Worm (Caenorhabditis elegans): ENCODE measurements around the gene srh-166.

DNA sequence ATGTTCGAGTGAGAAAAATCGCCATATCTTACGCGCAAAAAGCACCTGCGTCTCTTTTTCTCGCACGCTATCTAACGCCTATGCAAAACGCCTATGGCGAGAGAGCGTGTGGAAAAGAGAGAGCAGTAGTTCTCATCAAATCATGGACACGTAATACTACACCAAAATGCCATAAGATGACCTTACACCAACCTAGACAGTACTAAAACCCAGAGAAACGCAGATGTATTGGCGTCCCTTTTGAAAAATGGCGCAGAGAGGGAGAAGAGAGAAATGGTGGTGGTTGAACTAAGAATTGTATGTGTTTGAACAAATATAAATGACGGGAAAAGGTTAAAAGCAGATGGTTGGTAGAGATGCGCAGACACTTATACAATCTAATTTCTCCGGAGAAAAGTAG is 13.4 kb upstream of the srh-166 start, which contains the start of gene Y38H6C.16:
- no peak for TF ChIP-seq him-1 (tag; optimal IDR thresholded peaks at IDR 0.05)
- no peak for TF ChIP-seq tbx-9 (tag; optimal IDR thresholded peaks at IDR 0.05; ENCODE audit: borderline replicate concordance)
- TF ChIP-seq ceh-58 (GFP tag; IDR thresholded peaks at IDR 0.05): no peak
